Fruit fly (Drosophila melanogaster) whole organism, prepupa: ENCODE measurements around the gene robl62A.
A peak's percentile ranks its signal among the peaks of the same experiment; 100 is the strongest.

ENCODE experiments used
- Blimp-1 ChIP-seq: fragments of 200-800 bp; sonication (Bioruptor generic); optimal IDR thresholded peaks from 3 replicates; lab custom pipeline; 2017; ENCODE audit warnings: missing biosample characterization, missing genetic modification characterization, mild to moderate bottlenecking, moderate library complexity, missing genetic modification reagents
- CG10631 ChIP-seq: fragments of 200-800 bp; sonication (Bioruptor generic); optimal IDR thresholded peaks from 2 replicates; lab custom pipeline; 2016; ENCODE audit warnings: missing biosample characterization, missing genetic modification characterization
- CG10669 ChIP-seq: fragments of 200-800 bp; sonication (Bioruptor generic); optimal IDR thresholded peaks from 3 replicates; lab custom pipeline; 2018; ENCODE audit warnings: missing biosample characterization, mild to moderate bottlenecking, missing genetic modification characterization, moderate library complexity
- CG11294 ChIP-seq: fragments of 200-800 bp; sonication (Bioruptor generic); IDR thresholded peaks from 2 replicates; pipeline ENCODE4 v1.3.6; 2022; ENCODE audit warnings: missing biosample characterization, missing genetic modification characterization
- CG11902 ChIP-seq: fragments of 200-800 bp; sonication (Bioruptor generic); optimal IDR thresholded peaks from 3 replicates; lab custom pipeline; 2016; ENCODE audit warnings: missing biosample characterization, missing genetic modification characterization
- CG15336 ChIP-seq: fragments of 200-800 bp; sonication (Bioruptor generic); IDR thresholded peaks from 2 replicates; pipeline ENCODE4 v1.3.6; 2022; ENCODE audit warnings: missing biosample characterization, missing genetic modification characterization
- CG1621 ChIP-seq: fragments of 200-800 bp; sonication (Bioruptor generic); optimal IDR thresholded peaks from 3 replicates; lab custom pipeline; 2018; ENCODE audit warnings: missing biosample characterization, mild to moderate bottlenecking, missing genetic modification characterization
- CG16779 ChIP-seq: fragments of 200-800 bp; sonication (Bioruptor generic); optimal IDR thresholded peaks from 3 replicates; lab custom pipeline; 2017; ENCODE audit warnings: missing biosample characterization, mild to moderate bottlenecking, missing genetic modification characterization
- CG3032 ChIP-seq: fragments of 200-800 bp; optimal IDR thresholded peaks from 2 replicates; lab custom pipeline; 2019; ENCODE audit warnings: missing biosample characterization, mild to moderate bottlenecking, missing genetic modification characterization, moderate library complexity
- CG31627 ChIP-seq: fragments of 200-800 bp; sonication (Bioruptor generic); optimal IDR thresholded peaks from 3 replicates; lab custom pipeline; 2016; ENCODE audit warnings: missing biosample characterization, missing genetic modification characterization
- CG32006 ChIP-seq: fragments of 200-800 bp; sonication (Bioruptor generic); optimal IDR thresholded peaks from 3 replicates; lab custom pipeline; 2017; ENCODE audit warnings: missing biosample characterization, mild to moderate bottlenecking, missing genetic modification characterization
- CG34406 ChIP-seq: fragments of 200-800 bp; sonication (Bioruptor generic); optimal IDR thresholded peaks from 3 replicates; lab custom pipeline; 2016; ENCODE audit warnings: missing biosample characterization, missing genetic modification characterization
- CG3919 ChIP-seq: fragments of 200-800 bp; sonication (Bioruptor generic); optimal IDR thresholded peaks from 3 replicates; lab custom pipeline; 2016; ENCODE audit warnings: missing biosample characterization, missing genetic modification characterization
- CG6163 ChIP-seq: fragments of 200-800 bp; sonication (Bioruptor generic); IDR thresholded peaks from 3 replicates; pipeline ENCODE4 v1.3.6; 2022; ENCODE audit warnings: missing biosample characterization, missing genetic modification characterization
- CG6276 ChIP-seq: fragments of 200-800 bp; sonication (Bioruptor generic); optimal IDR thresholded peaks from 2 replicates; lab custom pipeline; 2017; ENCODE audit warnings: missing biosample characterization, mild to moderate bottlenecking, missing genetic modification characterization
- CG7368 ChIP-seq: fragments of 200-800 bp; sonication (Bioruptor generic); optimal IDR thresholded peaks from 3 replicates; lab custom pipeline; 2016; ENCODE audit warnings: missing biosample characterization, missing genetic modification characterization
- CG8319 ChIP-seq: fragments of 200-800 bp; sonication (Bioruptor generic); optimal IDR thresholded peaks from 3 replicates; lab custom pipeline; 2016; ENCODE audit warnings: missing biosample characterization, missing genetic modification characterization
- CG8632 ChIP-seq: fragments of 200-800 bp; sonication (Bioruptor generic); optimal IDR thresholded peaks from 3 replicates; lab custom pipeline; 2016; ENCODE audit warnings: missing biosample characterization, missing genetic modification characterization
- CG9139 ChIP-seq: fragments of 200-800 bp; sonication (Bioruptor generic); optimal IDR thresholded peaks from 3 replicates; lab custom pipeline; 2017; ENCODE audit warnings: missing biosample characterization, mild to moderate bottlenecking, missing genetic modification characterization
- Eip78C ChIP-seq: fragments of 200-800 bp; sonication (Bioruptor generic); peaks from one replicate; lab custom pipeline; 2016; ENCODE audit warnings: missing biosample characterization, missing genetic modification characterization
- Ets96B ChIP-seq: fragments of 200-800 bp; optimal IDR thresholded peaks from 2 replicates; lab custom pipeline; 2019; ENCODE audit warnings: missing biosample characterization, mild to moderate bottlenecking, missing genetic modification characterization, moderate library complexity
- Gug ChIP-seq: fragments of 200-800 bp; sonication (Bioruptor generic); IDR thresholded peaks from 2 replicates; pipeline ENCODE4 v1.3.6; 2022; ENCODE audit warnings: missing biosample characterization, missing genetic modification characterization
- Hr38 ChIP-seq: sonication (Bioruptor generic); optimal IDR thresholded peaks from 2 replicates; lab custom pipeline; 2016; ENCODE audit warnings: missing biosample characterization, missing genetic modification characterization
- Hr39 ChIP-seq: fragments of 200-800 bp; sonication (Bioruptor generic); optimal IDR thresholded peaks from 2 replicates; lab custom pipeline; 2016; ENCODE audit warnings: missing biosample characterization, missing genetic modification characterization
- Hr4 ChIP-seq: fragments of 200-800 bp; sonication (Bioruptor generic); optimal IDR thresholded peaks from 3 replicates; lab custom pipeline; 2016; ENCODE audit warnings: missing biosample characterization, missing genetic modification characterization
- OdsH ChIP-seq: fragments of 200-800 bp; sonication (Bioruptor generic); optimal IDR thresholded peaks from 3 replicates; lab custom pipeline; 2016; ENCODE audit warnings: missing biosample characterization, missing genetic modification characterization
- Smox ChIP-seq: fragments of 200-800 bp; sonication (Bioruptor generic); optimal IDR thresholded peaks from 3 replicates; lab custom pipeline; 2016; ENCODE audit warnings: missing biosample characterization, missing genetic modification characterization
- Sox102F ChIP-seq: fragments of 200-800 bp; sonication (Bioruptor generic); optimal IDR thresholded peaks from 2 replicates; lab custom pipeline; 2016; ENCODE audit warnings: missing biosample characterization, mild to moderate bottlenecking, missing genetic modification characterization
- Sox14 ChIP-seq: fragments of 200-800 bp; sonication (Bioruptor generic); optimal IDR thresholded peaks from 3 replicates; lab custom pipeline; 2016; ENCODE audit warnings: missing biosample characterization, missing genetic modification characterization
- Sox15 ChIP-seq: fragments of 200-800 bp; sonication (Bioruptor generic); optimal IDR thresholded peaks from 3 replicates; lab custom pipeline; 2016; ENCODE audit warnings: missing biosample characterization, missing genetic modification characterization
- achi ChIP-seq: fragments of 200-800 bp; sonication (Bioruptor generic); optimal IDR thresholded peaks from 3 replicates; lab custom pipeline; 2016; ENCODE audit warnings: missing biosample characterization, missing genetic modification characterization
- acj6 ChIP-seq: fragments of 200-800 bp; sonication (Bioruptor generic); optimal IDR thresholded peaks from 3 replicates; lab custom pipeline; 2016; ENCODE audit warnings: missing biosample characterization, missing genetic modification characterization
- cyc ChIP-seq: fragments of 200-800 bp; sonication (Bioruptor generic); optimal IDR thresholded peaks from 3 replicates; lab custom pipeline; 2016; ENCODE audit warnings: missing biosample characterization, missing genetic modification characterization
- dsx ChIP-seq: fragments of 200-800 bp; optimal IDR thresholded peaks from 3 replicates; lab custom pipeline; 2019; ENCODE audit warnings: missing biosample characterization, mild to moderate bottlenecking, missing genetic modification characterization, moderate library complexity; ENCODE audit not compliant: poor library complexity, severe bottlenecking
- eg ChIP-seq: fragments of 200-800 bp; sonication (Bioruptor generic); IDR thresholded peaks from 3 replicates; pipeline ENCODE4 v1.3.6; 2022; ENCODE audit warnings: missing biosample characterization, missing genetic modification characterization
- esn ChIP-seq: fragments of 200-800 bp; sonication (Bioruptor generic); optimal IDR thresholded peaks from 2 replicates; lab custom pipeline; 2016; ENCODE audit warnings: missing biosample characterization, mild to moderate bottlenecking, missing genetic modification characterization, moderate library complexity
- fd59A ChIP-seq: fragments of 200-800 bp; sonication (Bioruptor generic); optimal IDR thresholded peaks from 2 replicates; lab custom pipeline; 2017; ENCODE audit warnings: missing biosample characterization, mild to moderate bottlenecking, missing genetic modification characterization, missing genetic modification reagents
- fd85E ChIP-seq: fragments of 200-800 bp; sonication (Bioruptor generic); optimal IDR thresholded peaks from 3 replicates; lab custom pipeline; 2016; ENCODE audit warnings: missing biosample characterization, missing genetic modification characterization
- lz ChIP-seq: fragments of 200-800 bp; sonication (Bioruptor generic); optimal IDR thresholded peaks from 3 replicates; lab custom pipeline; 2016; ENCODE audit warnings: missing biosample characterization, missing genetic modification characterization
- net ChIP-seq: fragments of 200-800 bp; sonication (Bioruptor generic); optimal IDR thresholded peaks from 3 replicates; lab custom pipeline; 2016; ENCODE audit warnings: missing biosample characterization, missing genetic modification characterization
- svp ChIP-seq: fragments of 200-800 bp; sonication (Bioruptor generic); peaks from one replicate; lab custom pipeline; 2016; ENCODE audit warnings: missing biosample characterization, missing genetic modification characterization
- topi ChIP-seq: fragments of 200-800 bp; sonication (Bioruptor generic); optimal IDR thresholded peaks from 3 replicates; lab custom pipeline; 2016; ENCODE audit warnings: missing biosample characterization, missing genetic modification characterization
- vri ChIP-seq: fragments of 200-800 bp; sonication (Bioruptor generic); optimal IDR thresholded peaks from 3 replicates; lab custom pipeline; 2016; ENCODE audit warnings: missing biosample characterization, mild to moderate bottlenecking, missing genetic modification characterization

The robl62A gene

dm6 chr3L:1442906-1443305 is 34.5 kb upstream of the robl62A start (continued):
- peak; percentile 74 for TF ChIP-seq CG8319
- TF ChIP-seq CG3919 (GFP tag; lab: Kevin White, UChicago): peak; percentile 85
- peak; percentile 67 for TF ChIP-seq CG15336
- TF ChIP-seq CG34406 (GFP tag; lab: Kevin White, UChicago): peak; percentile 90
- peak; percentile 81 for TF ChIP-seq achi (GFP tag; lab: Kevin White, UChicago)
- peak; percentile 72 for TF ChIP-seq CG10669 (GFP tag; lab: Kevin White, UChicago)
- TF ChIP-seq cyc (GFP tag; lab: Kevin White, UChicago): peak; percentile 96
- peak; percentile 85 for TF ChIP-seq OdsH (GFP tag; lab: Kevin White, UChicago)
- TF ChIP-seq eg (GFP tag; lab: Robert Waterston, UW): peak; percentile 53; the same call in 2 of the 3 replicates
- peak; percentile 95 for TF ChIP-seq lz (GFP tag; lab: Kevin White, UChicago)
- peak; percentile 96 for TF ChIP-seq Sox14 (GFP tag; lab: Kevin White, UChicago)
- peak; percentile 58 for TF ChIP-seq CG32006 (GFP tag; lab: Kevin White, UChicago)
- TF ChIP-seq Hr39 (GFP tag; lab: Kevin White, UChicago): peak; percentile 98
- peak; percentile 59 for TF ChIP-seq fd59A (GFP tag; lab: Kevin White, UChicago)
- TF ChIP-seq, all 60 proteins: peak for 53

- TF ChIP-seq OdsH (GFP tag; lab: Kevin White, UChicago): no peak
- TF ChIP-seq Sox15: no peak
- TF ChIP-seq CG7368 (GFP tag; lab: Kevin White, UChicago): no peak
- TF ChIP-seq CG10669 (GFP tag; lab: Kevin White, UChicago): no peak
- TF ChIP-seq CG11902 (GFP tag; lab: Kevin White, UChicago): no peak
- TF ChIP-seq CG16779 (tag; lab: Kevin White, UChicago): no peak
- TF ChIP-seq CG6276 (GFP tag; lab: Kevin White, UChicago): no peak
- TF ChIP-seq lz (GFP tag; lab: Kevin White, UChicago): no peak
- TF ChIP-seq acj6 (GFP tag; lab: Kevin White, UChicago): no peak
- no peak for TF ChIP-seq CG31627 (GFP tag; lab: Kevin White, UChicago)
- TF ChIP-seq CG8632 (GFP tag; lab: Kevin White, UChicago): no peak
- no peak for TF ChIP-seq vri (GFP tag; lab: Kevin White, UChicago)
- TF ChIP-seq net: no peak
- no peak for TF ChIP-seq CG11294 (GFP tag; lab: Robert Waterston, UW)
- no peak for TF ChIP-seq svp (GFP tag; lab: Kevin White, UChicago)
- no peak for TF ChIP-seq fd59A (GFP tag; lab: Kevin White, UChicago)
- no peak for TF ChIP-seq fd85E (GFP tag; lab: Kevin White, UChicago)
- no peak for TF ChIP-seq CG8319
- TF ChIP-seq Gug (GFP tag; lab: Robert Waterston, UW): no peak
These were observed 29.5 kb upstream of the robl62A start for dm6 chr3L:1447803-1448517.

- no peak for TF ChIP-seq CG1621 (tag; lab: Kevin White, UChicago)
- TF ChIP-seq Hr39 (GFP tag; lab: Kevin White, UChicago): peak; percentile 18
- no peak for TF ChIP-seq fd59A (GFP tag; lab: Kevin White, UChicago)
- peak; percentile 27 for TF ChIP-seq acj6 (GFP tag; lab: Kevin White, UChicago)
- TF ChIP-seq Sox15: peak; percentile 9
- no peak for TF ChIP-seq Blimp-1 (GFP tag; lab: Kevin White, UChicago)
- TF ChIP-seq CG6163 (GFP tag; lab: Robert Waterston, UW): 0 out of 3 replicates have a peak, but pooled peaks have one; percentile 48
- peak; percentile 2 for TF ChIP-seq vri (GFP tag; lab: Kevin White, UChicago)
- TF ChIP-seq CG9139 (GFP tag; lab: Kevin White, UChicago): no peak
- peak; percentile 19 for TF ChIP-seq esn (GFP tag; lab: Kevin White, UChicago)
- peak; percentile 20 for TF ChIP-seq Sox14 (GFP tag; lab: Kevin White, UChicago)
- TF ChIP-seq CG31627 (GFP tag; lab: Kevin White, UChicago): peak; percentile 18
- peak; percentile 9 for TF ChIP-seq Smox (GFP tag; lab: Kevin White, UChicago)
- no peak for TF ChIP-seq Hr38 (GFP tag; lab: Kevin White, UChicago)
- 0 out of 2 replicates have a peak, but pooled peaks have one; percentile 20 for TF ChIP-seq Gug (GFP tag; lab: Robert Waterston, UW)
- TF ChIP-seq Ets96B (tag; lab: Kevin White, UChicago): peak; percentile 46
- peak; percentile 29 for TF ChIP-seq CG3919 (GFP tag; lab: Kevin White, UChicago)
- peak; percentile 10 for TF ChIP-seq CG3032 (tag; lab: Kevin White, UChicago)
- peak; percentile 2 for TF ChIP-seq CG8632 (GFP tag; lab: Kevin White, UChicago)
- peak; percentile 17 for TF ChIP-seq achi (GFP tag; lab: Kevin White, UChicago)
- peak; percentile 37 for TF ChIP-seq CG32006 (GFP tag; lab: Kevin White, UChicago)
- TF ChIP-seq CG6276 (GFP tag; lab: Kevin White, UChicago): no peak
- TF ChIP-seq OdsH (GFP tag; lab: Kevin White, UChicago): peak; percentile 32
- TF ChIP-seq cyc (GFP tag; lab: Kevin White, UChicago): no peak
- TF ChIP-seq Hr4 (GFP tag; lab: Kevin White, UChicago): peak; percentile 13
- TF ChIP-seq Eip78C (GFP tag; lab: Kevin White, UChicago): peak; percentile 62
- 0 out of 3 replicates have a peak, but pooled peaks have one; percentile 24 for TF ChIP-seq eg (GFP tag; lab: Robert Waterston, UW)
- peak; percentile 28 for TF ChIP-seq CG10631 (GFP tag; lab: Kevin White, UChicago)
- TF ChIP-seq CG34406 (GFP tag; lab: Kevin White, UChicago): no peak
- peak; percentile 3 for TF ChIP-seq topi
- TF ChIP-seq dsx: no peak
- peak; percentile 28 for TF ChIP-seq Sox102F (GFP tag; lab: Kevin White, UChicago)
These were observed 26.5 kb upstream of the robl62A start for dm6 chr3L:1450940-1451339.
